Worm (Caenorhabditis elegans) whole organism, L1 larva: ENCODE results near the gene ZK666.2.

Experiments
- aly-2 ChIP-seq: fragments of 150-350 bp; optimal IDR thresholded peaks from 2 replicates; lab custom pipeline; 2014; ENCODE audit warnings: missing biosample characterization, missing genetic modification characterization
- fkh-10 ChIP-seq: sonication (generic microtip); optimal IDR thresholded peaks from 2 replicates; lab custom pipeline; 2017; ENCODE audit warnings: missing biosample characterization, missing genetic modification reagents, missing genetic modification characterization
- lir-3 ChIP-seq: sonication (generic microtip); optimal IDR thresholded peaks from 2 replicates; lab custom pipeline; 2016; ENCODE audit warnings: mild to moderate bottlenecking, missing genetic modification characterization, moderate library complexity, missing compliant biosample characterization; ENCODE audit not compliant: poor library complexity
- mdl-1 ChIP-seq, 2 experiments: fragments of 150-350 bp; optimal IDR thresholded peaks; 2 replicates each; lab custom pipeline; 2014 to 2017; ENCODE audit warnings: missing biosample characterization in 2 of 2, missing genetic modification characterization in 2 of 2, inconsistent platforms in 1 of 2
- nhr-237 ChIP-seq: fragments of 150-350 bp; optimal IDR thresholded peaks from 2 replicates; lab custom pipeline; 2014; ENCODE audit warnings: missing biosample characterization, missing genetic modification characterization
- pqm-1 ChIP-seq: sonication (generic microtip); optimal IDR thresholded peaks from 3 replicates; lab custom pipeline; 2017; ENCODE audit warnings: missing biosample characterization, missing genetic modification characterization
- tlp-1 ChIP-seq: fragments of 150-350 bp; optimal IDR thresholded peaks from 2 replicates; lab custom pipeline; 2014; ENCODE audit warnings: missing biosample characterization, missing genetic modification characterization

ce11 chrII:10421941-10422340 is 49.7 kb downstream of the ZK666.2 start, which contains the start of gene frpr-21:
- no peak for TF ChIP-seq aly-2
- no peak for TF ChIP-seq fkh-10 (GFP tag; lab: Kevin White, UChicago)
- no peak for TF ChIP-seq tlp-1 (tag; lab: Kevin White, UChicago)
- TF ChIP-seq pqm-1 (tag; lab: Kevin White, UChicago) = no peak
- TF ChIP-seq mdl-1 (tag; optimal IDR thresholded peaks at IDR 0.05; lab: Kevin White, UChicago) = no peak
- no peak for TF ChIP-seq nhr-237 (tag; lab: Kevin White, UChicago)
- no peak for TF ChIP-seq lir-3 (tag; lab: Kevin White, UChicago)
